Fruit fly (Drosophila melanogaster): ENCODE results near the gene CG32270.

CG32270 gene

DNA sequence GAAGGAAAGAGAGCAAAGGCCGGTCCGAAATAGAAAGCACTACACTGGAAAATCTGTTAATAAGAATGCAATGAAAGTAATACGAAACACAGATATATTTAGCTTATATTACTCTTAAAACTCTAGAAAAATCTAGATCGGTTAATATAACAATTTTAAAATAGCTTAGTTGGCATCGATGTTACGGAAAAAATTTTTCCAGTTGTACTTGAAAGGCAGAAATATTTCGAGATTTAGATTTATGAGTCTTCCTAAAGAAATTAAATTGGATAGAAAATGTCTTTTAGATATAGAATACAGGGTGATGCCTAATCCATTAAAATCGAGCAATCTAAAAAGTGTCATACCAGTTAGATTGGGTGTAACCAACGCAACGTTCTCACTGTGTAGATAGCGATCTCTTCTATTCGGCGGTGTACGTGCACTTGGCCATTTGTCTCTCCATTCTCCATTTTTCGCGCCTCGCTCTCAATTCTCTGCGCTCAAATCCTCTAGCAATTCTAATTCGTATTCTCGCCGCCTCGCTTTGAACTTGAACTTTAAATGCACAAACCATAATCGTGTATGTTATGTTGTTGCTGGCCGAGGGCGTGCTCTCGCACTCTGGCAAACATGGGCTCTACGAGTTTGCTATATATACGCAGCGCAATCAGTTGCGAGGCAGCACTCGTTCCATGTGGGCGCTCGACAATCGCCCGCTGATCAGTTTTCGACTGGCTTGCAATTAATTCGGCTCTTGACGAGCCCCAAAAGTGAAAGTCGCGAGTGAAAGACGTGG is 41.4 kb upstream of the CG32270 start (continued):
- TF ChIP-seq Lpt (GFP tag; optimal IDR thresholded peaks at IDR 0.05) (no peak), Camta (GFP tag; optimal IDR thresholded peaks at IDR 0.05) (peak; percentile 96), ab (GFP tag; optimal IDR thresholded peaks at IDR 0.05) (peak; percentile 92), dpn (GFP tag; optimal IDR thresholded peaks at IDR 0.05) (peak; percentile 95 to 96), hbn (GFP tag; IDR thresholded peaks at IDR 0.05; ENCODE audit: partially characterized antibody) (no peak), dm (GFP tag; optimal IDR thresholded peaks at IDR 0.05) (peak; percentile 87), H2.0 (GFP tag; IDR thresholded peaks at IDR 0.05) (peak; percentile 79), rib (GFP tag; IDR thresholded peaks at IDR 0.05) (no peak; the same call in none of the 2 replicates), Bdp1 (GFP tag; optimal IDR thresholded peaks at IDR 0.05) (peak; percentile 87), CG6689 (GFP tag; IDR thresholded peaks at IDR 0.05) (peak; percentile 89), CG10147 (GFP tag; optimal IDR thresholded peaks at IDR 0.05) (peak; percentile 94), Gsc (GFP tag; IDR thresholded peaks at IDR 0.05) (peak; percentile 59), Drgx (GFP tag; IDR thresholded peaks at IDR 0.05) (peak; percentile 80), her (GFP tag; optimal IDR thresholded peaks at IDR 0.05) (peak; percentile 88), chm (GFP tag; IDR thresholded peaks at IDR 0.05) (no peak), dmrt11E (tag; optimal IDR thresholded peaks at IDR 0.05) (peak; percentile 93), CG4360 (GFP tag; IDR thresholded peaks at IDR 0.05) (peak; percentile 68), CG9727 (GFP tag; optimal IDR thresholded peaks at IDR 0.05) (peak; percentile 98), B-H1 (GFP tag; IDR thresholded peaks at IDR 0.05) (peak; percentile 71), unpg (GFP tag; optimal IDR thresholded peaks at IDR 0.05) (peak; percentile 83), gem (tag; optimal IDR thresholded peaks at IDR 0.05) (peak; percentile 97), Sin3A (optimal IDR thresholded peaks at IDR 0.05) (no peak), chinmo (GFP tag; IDR thresholded peaks at IDR 0.05; ENCODE audit: partially characterized antibody) (peak; percentile 99), B-H2 (GFP tag; optimal IDR thresholded peaks at IDR 0.05) (peak; percentile 76), zen (tag; optimal IDR thresholded peaks at IDR 0.05) (peak; percentile 85), CG31441 (GFP tag; IDR thresholded peaks at IDR 0.05) (peak; percentile 96), CG17186 (GFP tag; optimal IDR thresholded peaks at IDR 0.05) (peak; percentile 87), CG9932 (GFP tag; IDR thresholded peaks at IDR 0.05) (peak; percentile 87), Tbp (GFP tag; optimal IDR thresholded peaks at IDR 0.05) (no peak), ato (GFP tag; IDR thresholded peaks at IDR 0.05; ENCODE audit: partially characterized antibody) (no peak), mld (GFP tag; IDR thresholded peaks at IDR 0.05; ENCODE audit: partially characterized antibody) (no peak), sens (GFP tag) (peak; percentile 100), CoRest (tag; optimal IDR thresholded peaks at IDR 0.05) (peak; percentile 98), grn (GFP tag; optimal IDR thresholded peaks at IDR 0.05) (peak; percentile 99), twi (tag; optimal IDR thresholded peaks at IDR 0.05) (peak; percentile 93), CG2889 (GFP tag; IDR thresholded peaks at IDR 0.05) (peak; percentile 85), crc (GFP tag; optimal IDR thresholded peaks at IDR 0.05) (peak; percentile 92), CG6654 (GFP tag; optimal IDR thresholded peaks at IDR 0.05) (peak; percentile 88), D (optimal IDR thresholded peaks at IDR 0.05) (no peak), D (GFP tag; optimal IDR thresholded peaks at IDR 0.05) (peak; percentile 97), CG8478 (optimal IDR thresholded peaks at IDR 0.05) (no peak), CG2678 (tag; optimal IDR thresholded peaks at IDR 0.05) (peak; percentile 97), CG12744 (GFP tag; optimal IDR thresholded peaks at IDR 0.05) (peak; percentile 92), CG18476 (GFP tag; optimal IDR thresholded peaks at IDR 0.05) (peak; percentile 92), tll (GFP tag; optimal IDR thresholded peaks at IDR 0.05) (peak; percentile 17 to 26), CG1603 (tag; optimal IDR thresholded peaks at IDR 0.05) (peak; percentile 69), CG16813 (GFP tag; IDR thresholded peaks at IDR 0.05; ENCODE audit: partially characterized antibody) (no peak), grau (tag; optimal IDR thresholded peaks at IDR 0.05) (peak; percentile 96), CG7556 (GFP tag; optimal IDR thresholded peaks at IDR 0.05) (peak; percentile 97), CG6791 (GFP tag; IDR thresholded peaks at IDR 0.05; ENCODE audit: partially characterized antibody) (no peak)
